Worm (Caenorhabditis elegans) whole organism, mixed stage, embryonic: Measurements from ENCODE around the gene his-71.

ENCODE experiments used
- lin-13 ChIP-seq: fragments of 150-350 bp; optimal IDR thresholded peaks from 2 replicates; lab custom pipeline; 2014; ENCODE audit warnings: missing biosample characterization, missing genetic modification characterization
- nhr-237 ChIP-seq: fragments of 150-350 bp; optimal IDR thresholded peaks from 2 replicates; lab custom pipeline; 2014; ENCODE audit warnings: missing biosample characterization, missing genetic modification characterization
- pha-4 ChIP-seq: fragments of 150-350 bp; optimal IDR thresholded peaks from 2 replicates; lab custom pipeline; 2018; ENCODE audit warnings: missing biosample characterization, missing genetic modification reagents, missing genetic modification characterization
- sptf-1 ChIP-seq: sonication (generic microtip); optimal IDR thresholded peaks from 2 replicates; lab custom pipeline; 2017; ENCODE audit warnings: mild to moderate bottlenecking, missing genetic modification characterization, moderate library complexity, missing compliant biosample characterization
- ztf-11 ChIP-seq: fragments of 150-350 bp; optimal IDR thresholded peaks from 2 replicates; lab custom pipeline; 2014; ENCODE audit warnings: missing biosample characterization, missing genetic modification characterization

ce11 chrX:7962056-7962485, 19.8 kb downstream of the his-71 start:
- TF ChIP-seq nhr-237 (no peak), ztf-11 (tag; lab: Kevin White, UChicago) (no peak), lin-13 (no peak), sptf-1 (tag; lab: Kevin White, UChicago) (no peak), pha-4 (tag; lab: Kevin White, UChicago) (no peak)
